Fruit fly (Drosophila melanogaster): ENCODE measurements around the gene CG7387.

The CG7387 gene

DNA sequence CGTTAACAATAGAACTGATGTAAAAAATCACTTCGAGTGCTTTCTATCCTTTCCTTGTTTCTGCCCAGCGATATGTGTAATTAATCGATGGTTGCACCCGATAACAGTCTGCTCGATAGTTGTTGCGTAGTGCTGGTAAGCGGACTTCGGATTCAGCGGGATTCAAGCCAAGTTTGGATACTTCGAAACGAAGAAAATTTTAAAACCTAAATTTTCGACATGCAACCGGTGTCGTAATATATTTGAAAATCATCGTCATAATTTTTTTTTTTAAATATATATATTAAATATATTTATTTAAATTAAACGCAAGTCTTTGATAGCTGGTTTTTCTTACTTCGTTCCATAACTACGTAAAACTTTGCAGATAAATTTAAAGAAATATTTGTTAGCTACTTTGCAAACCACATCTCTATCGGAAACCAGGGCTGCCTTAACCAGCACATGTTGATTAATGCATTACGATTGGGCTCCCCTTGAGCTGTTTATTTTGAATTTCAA lies 4.9 kb upstream of the CG7387 start, which contains the start of the genes UbcE2M and Dhps (continued):
- TF ChIP-seq Sox15 (GFP tag; optimal IDR thresholded peaks at IDR 0.05): peak; percentile 76
- no peak for TF ChIP-seq vri (GFP tag; optimal IDR thresholded peaks at IDR 0.05)
- no peak for TF ChIP-seq fkh (GFP tag; optimal IDR thresholded peaks at IDR 0.05)
- no peak for TF ChIP-seq dac (GFP tag; optimal IDR thresholded peaks at IDR 0.05)
- TF ChIP-seq CG8319 (GFP tag; optimal IDR thresholded peaks at IDR 0.05): no peak
- TF ChIP-seq OdsH (GFP tag; optimal IDR thresholded peaks at IDR 0.05): no peak
- peak in 1 of 2 experiments; percentile 6 for TF ChIP-seq salr (GFP tag; optimal IDR thresholded peaks at IDR 0.05)
- no peak for TF ChIP-seq spab (GFP tag; optimal IDR thresholded peaks at IDR 0.05)

dm6 chr3L:8191042-8191613 lies 1.8 kb downstream of the CG7387 start, which contains the start of gene MED24:
MED24 (plus strand) TSS chr3L:8191270.
- no peak for TF ChIP-seq ss (GFP tag; optimal IDR thresholded peaks at IDR 0.05)
- peak; percentile 0 for TF ChIP-seq CG3032 (tag; optimal IDR thresholded peaks at IDR 0.05)
- no peak for TF ChIP-seq CG6854 (GFP tag; optimal IDR thresholded peaks at IDR 0.05)
- no peak for TF ChIP-seq CG8119 (GFP tag; IDR thresholded peaks at IDR 0.05)
- TF ChIP-seq esn (GFP tag; optimal IDR thresholded peaks at IDR 0.05): peak; percentile 21

DNA sequence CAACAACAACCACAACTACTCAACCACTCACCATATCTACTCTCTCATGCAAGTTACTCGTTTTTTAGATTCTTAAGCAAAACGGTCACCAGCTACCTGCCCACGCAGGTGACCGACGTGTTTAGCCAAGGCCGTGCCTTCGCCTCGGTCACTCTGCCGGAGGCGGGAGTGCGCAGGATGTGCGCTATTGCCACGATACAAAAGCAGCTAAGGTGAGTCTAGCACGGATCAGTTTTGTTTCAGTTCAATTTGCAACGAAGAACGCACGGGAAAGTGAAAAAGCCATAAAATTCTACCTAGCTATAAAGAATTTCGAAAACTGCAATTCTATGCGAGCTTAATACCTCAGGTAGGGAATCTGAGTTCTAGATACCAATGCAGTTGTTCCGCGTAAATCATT lies 3.7 kb downstream of the CG7387 start:
- TF ChIP-seq net (GFP tag; optimal IDR thresholded peaks at IDR 0.05) (no peak), CG11294 (GFP tag; IDR thresholded peaks at IDR 0.05) (no peak), Blimp-1 (GFP tag; optimal IDR thresholded peaks at IDR 0.05) (no peak)

DNA sequence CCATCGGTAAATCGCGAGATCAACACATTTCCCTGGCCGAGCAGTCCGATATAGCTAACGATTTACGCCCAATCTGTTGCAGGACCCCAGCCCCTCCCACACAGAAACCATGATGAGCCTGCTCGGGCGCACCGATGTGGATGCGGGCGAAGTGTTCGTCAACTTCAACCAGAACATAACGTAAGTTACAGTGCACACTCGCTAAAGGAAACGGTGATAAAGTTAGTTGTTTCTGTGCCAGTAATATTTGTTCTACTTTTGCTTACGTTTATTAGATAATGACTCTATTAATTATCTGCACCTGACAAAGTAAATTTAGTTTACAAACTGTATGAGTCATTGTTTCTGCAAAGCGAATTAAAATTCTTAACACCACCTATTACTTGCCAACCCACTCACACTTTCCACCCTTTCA lies 5.5 kb downstream of the CG7387 start:
- TF ChIP-seq dac (GFP tag; optimal IDR thresholded peaks at IDR 0.05) (no peak), CG15336 (GFP tag; IDR thresholded peaks at IDR 0.05) (0 out of 2 replicates have a peak, but pooled peaks have one; percentile 16)

- TF ChIP-seq Eip75B (GFP tag; optimal IDR thresholded peaks at IDR 0.05) (peak; percentile 86), fd59A (GFP tag; optimal IDR thresholded peaks at IDR 0.05) (peak; percentile 71), Sox102F (GFP tag; optimal IDR thresholded peaks at IDR 0.05) (peak; percentile 81), CG11294 (GFP tag; IDR thresholded peaks at IDR 0.05) (peak; percentile 76; the same call in 1 of the 2 replicates), CG32006 (GFP tag; optimal IDR thresholded peaks at IDR 0.05) (peak; percentile 89), CG7368 (GFP tag; optimal IDR thresholded peaks at IDR 0.05) (peak; percentile 75), Eip78C (GFP tag) (peak; percentile 85), CG31627 (GFP tag; optimal IDR thresholded peaks at IDR 0.05) (peak; percentile 95), achi (GFP tag; optimal IDR thresholded peaks at IDR 0.05) (peak; percentile 82), dac (GFP tag; optimal IDR thresholded peaks at IDR 0.05) (peak; percentile 73), salr (GFP tag; optimal IDR thresholded peaks at IDR 0.05) (peak in 1 of 2 experiments; percentile 60), Eip93F (GFP tag; optimal IDR thresholded peaks at IDR 0.05) (no peak), CG3032 (tag; optimal IDR thresholded peaks at IDR 0.05) (peak; percentile 90), Met (GFP tag; optimal IDR thresholded peaks at IDR 0.05) (peak; percentile 88), Gug (GFP tag; IDR thresholded peaks at IDR 0.05) (peak; percentile 82), CG4318 (GFP tag; optimal IDR thresholded peaks at IDR 0.05) (peak; percentile 85), Ets21C (GFP tag; optimal IDR thresholded peaks at IDR 0.05) (peak; percentile 87), Sox15 (GFP tag; optimal IDR thresholded peaks at IDR 0.05) (peak; percentile 90), spab (GFP tag; optimal IDR thresholded peaks at IDR 0.05) (no peak), CG10669 (GFP tag; optimal IDR thresholded peaks at IDR 0.05) (no peak), vri (GFP tag; optimal IDR thresholded peaks at IDR 0.05) (peak; percentile 68), Smox (GFP tag; optimal IDR thresholded peaks at IDR 0.05) (no peak), Blimp-1 (GFP tag; optimal IDR thresholded peaks at IDR 0.05) (peak; percentile 51), CG1621 (tag; optimal IDR thresholded peaks at IDR 0.05) (peak; percentile 12), fd85E (GFP tag; optimal IDR thresholded peaks at IDR 0.05) (peak; percentile 67), CG6276 (GFP tag; optimal IDR thresholded peaks at IDR 0.05) (no peak), CG10631 (GFP tag; optimal IDR thresholded peaks at IDR 0.05) (peak; percentile 93), CG6163 (GFP tag; IDR thresholded peaks at IDR 0.05) (peak; percentile 85), esn (GFP tag; optimal IDR thresholded peaks at IDR 0.05) (peak; percentile 88), CG8319 (GFP tag; optimal IDR thresholded peaks at IDR 0.05) (peak; percentile 82), fkh (GFP tag; optimal IDR thresholded peaks at IDR 0.05) (peak; percentile 63), Ets96B (tag; optimal IDR thresholded peaks at IDR 0.05) (peak; percentile 75), ss (GFP tag; optimal IDR thresholded peaks at IDR 0.05) (peak in 1 of 2 experiments; percentile 67)
Measured at dm6 chr3L:8186627-8187396, 6.1 kb downstream of the CG7387 start, which contains the start of the genes ERR and Atg18a. ERR (minus strand) TSS chr3L:8186671. Atg18a (plus strand) TSS chr3L:8186857.
